Worm (Caenorhabditis elegans) whole organism, young adult: Measurements from ENCODE around the gene cgr-1.

Experiments
- C17E4.6 ChIP-seq: fragments of 200-800 bp; sonication (Bioruptor generic); IDR thresholded peaks from 2 replicates; pipeline ENCODE4 v1.3.6; 2022; ENCODE audit warnings: missing genetic modification reagents, missing genetic modification characterization, missing compliant biosample characterization
- F22D6.2 ChIP-seq: sonication (generic microtip); optimal IDR thresholded peaks from 2 replicates; lab custom pipeline; 2016; ENCODE audit warnings: mild to moderate bottlenecking, missing genetic modification characterization, missing compliant biosample characterization
- F39B2.1 ChIP-seq: fragments of 200-800 bp; sonication (Bioruptor generic); IDR thresholded peaks from 2 replicates; pipeline ENCODE4 v1.3.6; 2022; ENCODE audit warnings: missing genetic modification reagents, missing genetic modification characterization, missing compliant biosample characterization
- F57C9.4 ChIP-seq: sonication (generic microtip); optimal IDR thresholded peaks from 2 replicates; lab custom pipeline; 2017; ENCODE audit warnings: mild to moderate bottlenecking, missing genetic modification characterization, missing compliant biosample characterization
- K12H6.12 ChIP-seq: fragments of 200-800 bp; sonication (Bioruptor generic); optimal IDR thresholded peaks from 2 replicates; lab custom pipeline; 2018; ENCODE audit warnings: mild to moderate bottlenecking, missing genetic modification characterization, missing compliant biosample characterization
- T07F8.4 ChIP-seq: sonication (generic microtip); optimal IDR thresholded peaks from 2 replicates; lab custom pipeline; 2016; ENCODE audit warnings: mild to moderate bottlenecking, missing genetic modification characterization, moderate library complexity, missing compliant biosample characterization
- T26A5.8 ChIP-seq: sonication (generic microtip); optimal IDR thresholded peaks from 2 replicates; lab custom pipeline; 2016; ENCODE audit warnings: missing genetic modification characterization, missing compliant biosample characterization
- Y53F4B.3 ChIP-seq: fragments of 200-800 bp; sonication (Bioruptor generic); IDR thresholded peaks from 2 replicates; pipeline ENCODE4 v1.3.6; 2022; ENCODE audit warnings: missing genetic modification reagents, missing genetic modification characterization, missing compliant biosample characterization
- Y67H2A.10 ChIP-seq: fragments of 200-800 bp; sonication (Bioruptor generic); conservative IDR thresholded peaks from 2 replicates; pipeline ENCODE4 v1.3.6; 2022; ENCODE audit warnings: missing genetic modification reagents, missing genetic modification characterization, missing compliant biosample characterization
- Y95B8A.8 ChIP-seq: fragments of 200-800 bp; sonication (Bioruptor generic); IDR thresholded peaks from 2 replicates; pipeline ENCODE4 v1.3.6; 2022; ENCODE audit warnings: missing genetic modification reagents, missing genetic modification characterization, missing compliant biosample characterization
- ZK185.1 ChIP-seq: sonication (generic microtip); optimal IDR thresholded peaks from 2 replicates; lab custom pipeline; 2016; ENCODE audit warnings: mild to moderate bottlenecking, missing genetic modification characterization, missing compliant biosample characterization; ENCODE audit not compliant: poor library complexity, severe bottlenecking
- akir-1 ChIP-seq: fragments of 200-800 bp; sonication (Bioruptor generic); optimal IDR thresholded peaks from 2 replicates; lab custom pipeline; 2018; ENCODE audit warnings: mild to moderate bottlenecking, missing genetic modification characterization, moderate library complexity, missing compliant biosample characterization
- aptf-2 ChIP-seq: fragments of 200-800 bp; sonication (Bioruptor generic); conservative IDR thresholded peaks from 2 replicates; pipeline ENCODE4 v1.3.6; 2022; ENCODE audit warnings: missing genetic modification reagents, missing genetic modification characterization, missing compliant biosample characterization
- attf-5 ChIP-seq: fragments of 200-800 bp; sonication (Bioruptor generic); optimal IDR thresholded peaks from 2 replicates; lab custom pipeline; 2018; ENCODE audit warnings: mild to moderate bottlenecking, missing genetic modification characterization, missing compliant biosample characterization
- attf-6 ChIP-seq: fragments of 200-800 bp; sonication (Bioruptor generic); IDR thresholded peaks from 2 replicates; pipeline ENCODE4 v1.3.6; 2022; ENCODE audit warnings: missing genetic modification reagents, missing genetic modification characterization, missing compliant biosample characterization
- bed-1 ChIP-seq: fragments of 200-800 bp; sonication (Bioruptor generic); IDR thresholded peaks from 2 replicates; pipeline ENCODE4 v1.3.6; 2022; ENCODE audit warnings: missing genetic modification reagents, missing genetic modification characterization, missing compliant biosample characterization
- bed-2 ChIP-seq: fragments of 200-800 bp; sonication (Bioruptor generic); IDR thresholded peaks from 2 replicates; pipeline ENCODE4 v1.3.6; 2022; ENCODE audit warnings: missing genetic modification reagents, missing genetic modification characterization, missing compliant biosample characterization
- cebp-2 ChIP-seq: fragments of 200-800 bp; sonication (Bioruptor generic); IDR thresholded peaks from 2 replicates; pipeline ENCODE4 v1.3.6; 2022; ENCODE audit warnings: missing genetic modification characterization, missing compliant biosample characterization
- ceh-27 ChIP-seq: fragments of 200-800 bp; sonication (Bioruptor generic); optimal IDR thresholded peaks from 2 replicates; lab custom pipeline; 2018; ENCODE audit warnings: mild to moderate bottlenecking, missing genetic modification characterization, moderate library complexity, missing compliant biosample characterization
- ceh-40 ChIP-seq: fragments of 200-800 bp; sonication (Bioruptor generic); IDR thresholded peaks from 2 replicates; pipeline ENCODE4 v1.3.6; 2022; ENCODE audit warnings: missing genetic modification characterization, missing compliant biosample characterization
- ceh-58 ChIP-seq: fragments of 200-800 bp; sonication (Bioruptor generic); IDR thresholded peaks from 2 replicates; pipeline ENCODE4 v1.3.6; 2022; ENCODE audit warnings: missing genetic modification characterization, missing compliant biosample characterization
- die-1 ChIP-seq: sonication (generic microtip); optimal IDR thresholded peaks from 2 replicates; lab custom pipeline; 2016; ENCODE audit warnings: missing genotype, mild to moderate bottlenecking, missing genetic modification characterization, missing compliant biosample characterization
- dox-1 ChIP-seq: fragments of 200-800 bp; sonication (Bioruptor generic); IDR thresholded peaks from 2 replicates; pipeline ENCODE4 v1.3.6; 2022; ENCODE audit warnings: missing genetic modification reagents, missing genetic modification characterization, missing compliant biosample characterization
- dpff-1 ChIP-seq: sonication (generic microtip); optimal IDR thresholded peaks from 2 replicates; lab custom pipeline; 2017; ENCODE audit warnings: mild to moderate bottlenecking, missing genetic modification characterization, missing compliant biosample characterization
- dpl-1 ChIP-seq: fragments of 150-350 bp; optimal IDR thresholded peaks from 2 replicates; lab custom pipeline; 2014; ENCODE audit warnings: missing biosample characterization, missing genetic modification reagents, missing genetic modification characterization
- efl-1 ChIP-seq: fragments of 150-350 bp; optimal IDR thresholded peaks from 2 replicates; lab custom pipeline; 2014; ENCODE audit warnings: missing biosample characterization, missing genetic modification reagents, missing genetic modification characterization
- ets-4 ChIP-seq: fragments of 200-800 bp; sonication (Bioruptor generic); optimal IDR thresholded peaks from 2 replicates; lab custom pipeline; 2018; ENCODE audit warnings: mild to moderate bottlenecking, missing genetic modification characterization, missing compliant biosample characterization
- him-1 ChIP-seq: sonication (generic microtip); optimal IDR thresholded peaks from 2 replicates; lab custom pipeline; 2016; ENCODE audit warnings: missing genotype, missing genetic modification reagents, missing genetic modification characterization, missing compliant biosample characterization
- hlh-26 ChIP-seq: fragments of 200-800 bp; sonication (Bioruptor generic); conservative IDR thresholded peaks from 2 replicates; pipeline ENCODE4 v1.3.6; 2022; ENCODE audit warnings: missing genetic modification reagents, missing genetic modification characterization, missing compliant biosample characterization
- hrde-1 ChIP-seq: sonication (generic microtip); optimal IDR thresholded peaks from 2 replicates; lab custom pipeline; 2016; ENCODE audit warnings: missing genetic modification characterization, mild to moderate bottlenecking, missing compliant biosample characterization, moderate library complexity, missing genotype, missing genetic modification reagents, borderline replicate concordance
- let-607 ChIP-seq, 2 experiments: fragments of 200-800 bp in 1 of 2; sonication (Bioruptor generic) in 1 of 2; sonication (generic microtip) in 1 of 2; optimal IDR thresholded peaks; 2 replicates each; lab custom pipeline; 2016 to 2018; ENCODE audit warnings: mild to moderate bottlenecking in 2 of 2, missing compliant biosample characterization in 2 of 2, missing genetic modification characterization in 2 of 2, moderate library complexity in 2 of 2, missing genotype in 1 of 2
- lin-35 ChIP-seq, 3 experiments: fragments of 150-350 bp in 2 of 3; sonication (generic microtip) in 1 of 3; optimal IDR thresholded peaks; 2 replicates each; lab custom pipeline; 2014 to 2018; ENCODE audit warnings: missing biosample characterization in 3 of 3, missing genetic modification characterization in 3 of 3, missing genetic modification reagents in 3 of 3
- madf-3 ChIP-seq: fragments of 200-800 bp; sonication (Bioruptor generic); IDR thresholded peaks from 2 replicates; pipeline ENCODE4 v1.3.6; 2022; ENCODE audit warnings: missing genetic modification reagents, missing genetic modification characterization, missing compliant biosample characterization
- mes-4 ChIP-seq: sonication (generic microtip); optimal IDR thresholded peaks from 2 replicates; lab custom pipeline; 2016; ENCODE audit warnings: missing genotype, missing genetic modification characterization, missing compliant biosample characterization
- mxl-1 ChIP-seq: sonication (generic microtip); optimal IDR thresholded peaks from 2 replicates; lab custom pipeline; 2016; ENCODE audit warnings: missing genetic modification characterization, missing compliant biosample characterization
- nfya-1 ChIP-seq: sonication (generic microtip); optimal IDR thresholded peaks from 2 replicates; lab custom pipeline; 2017; ENCODE audit warnings: antibody characterized with exemption, missing compliant biosample characterization, missing genetic modification characterization, borderline replicate concordance; ENCODE audit not compliant: insufficient read depth
- nfyb-1 ChIP-seq: fragments of 200-800 bp; sonication (Bioruptor generic); IDR thresholded peaks from 2 replicates; pipeline ENCODE4 v1.3.6; 2022; ENCODE audit warnings: missing genetic modification reagents, missing genetic modification characterization, missing compliant biosample characterization
- pha-4 ChIP-seq: fragments of 150-350 bp; sonication (generic microtip); optimal IDR thresholded peaks from 2 replicates; lab custom pipeline; 2014; ENCODE audit warnings: missing biosample characterization, missing genetic modification reagents, missing genetic modification characterization
- rpc-1 ChIP-seq, 2 experiments: fragments of 150-350 bp in 1 of 2; sonication (generic microtip) in 1 of 2; optimal IDR thresholded peaks; 2 replicates each; lab custom pipeline; 2014 to 2018; ENCODE audit warnings: missing biosample characterization in 1 of 2, missing genetic modification characterization in 1 of 2, missing genetic modification reagents in 1 of 2, missing genotype in 1 of 2
- sdz-38 ChIP-seq: sonication (generic microtip); optimal IDR thresholded peaks from 2 replicates; lab custom pipeline; 2016; ENCODE audit warnings: missing genotype, missing genetic modification characterization, missing compliant biosample characterization
- sea-2 ChIP-seq: fragments of 200-800 bp; sonication (Bioruptor generic); IDR thresholded peaks from 2 replicates; pipeline ENCODE4 v1.3.6; 2022; ENCODE audit warnings: missing genetic modification characterization, missing compliant biosample characterization
- snpc-3.4 ChIP-seq: sonication (generic microtip); optimal IDR thresholded peaks from 2 replicates; lab custom pipeline; 2017; ENCODE audit warnings: missing genetic modification characterization, mild to moderate bottlenecking, missing compliant biosample characterization, antibody characterized with exemption, moderate library complexity, missing genotype, missing genetic modification reagents
- tbp1 ChIP-seq: fragments of 200-800 bp; sonication (Bioruptor generic); optimal IDR thresholded peaks from 2 replicates; lab custom pipeline; 2018; ENCODE audit warnings: mild to moderate bottlenecking, missing genetic modification characterization, missing compliant biosample characterization
- tlf-1 ChIP-seq: fragments of 200-800 bp; sonication (Bioruptor generic); optimal IDR thresholded peaks from 2 replicates; lab custom pipeline; 2018; ENCODE audit warnings: mild to moderate bottlenecking, missing genetic modification characterization, missing compliant biosample characterization
- unc-130 ChIP-seq: sonication (generic microtip); optimal IDR thresholded peaks from 2 replicates; lab custom pipeline; 2016; ENCODE audit warnings: missing genetic modification reagents, missing genetic modification characterization, missing compliant biosample characterization
- xnd-1 ChIP-seq: sonication (generic microtip); optimal IDR thresholded peaks from 2 replicates; lab custom pipeline; 2016; ENCODE audit warnings: missing genotype, missing genetic modification reagents, missing genetic modification characterization, missing compliant biosample characterization
- zim-3 ChIP-seq: sonication (generic microtip); optimal IDR thresholded peaks from 2 replicates; lab custom pipeline; 2017; ENCODE audit warnings: mild to moderate bottlenecking, missing genetic modification characterization, moderate library complexity, missing compliant biosample characterization
- ztf-25 ChIP-seq: fragments of 200-800 bp; sonication (Bioruptor generic); IDR thresholded peaks from 2 replicates; pipeline ENCODE4 v1.3.6; 2022; ENCODE audit warnings: missing genetic modification reagents, missing genetic modification characterization, missing compliant biosample characterization
- ztf-3 ChIP-seq: fragments of 200-800 bp; sonication (Bioruptor generic); optimal IDR thresholded peaks from 2 replicates; lab custom pipeline; 2018; ENCODE audit warnings: mild to moderate bottlenecking, missing genetic modification characterization, missing compliant biosample characterization

Gene cgr-1

ce11 chrX:3605727-3606126 is 5.5 kb upstream of the cgr-1 start, which contains the start of gene C18B2.4 (continued):
- TF ChIP-seq mes-4 (tag; lab: Kevin White, UChicago) (no peak), xnd-1 (tag; lab: Kevin White, UChicago) (no peak), sdz-38 (tag; lab: Kevin White, UChicago) (no peak), madf-3 (no peak), ZK185.1 (tag; lab: Kevin White, UChicago) (peak; percentile 64), T07F8.4 (tag; lab: Kevin White, UChicago) (no peak), hrde-1 (tag; lab: Kevin White, UChicago) (no peak), Y53F4B.3 (GFP tag; lab: Robert Waterston, UW) (no peak), him-1 (tag; lab: Kevin White, UChicago) (no peak), snpc-3.4 (no peak), nfyb-1 (GFP tag; lab: Robert Waterston, UW) (peak; percentile 57; the same call in 1 of the 2 replicates), hlh-26 (GFP tag; lab: Robert Waterston, UW) (no peak), C17E4.6 (GFP tag; lab: Robert Waterston, UW) (no peak), sea-2 (GFP tag; lab: Robert Waterston, UW) (no peak), K12H6.12 (tag; lab: Kevin White, UChicago) (peak; percentile 32), F22D6.2 (tag; lab: Kevin White, UChicago) (no peak), Y67H2A.10 (GFP tag; lab: Robert Waterston, UW) (no peak), tlf-1 (GFP tag; lab: Kevin White, UChicago) (peak; percentile 20), let-607 (tag; optimal IDR thresholded peaks at IDR 0.05; lab: Kevin White, UChicago) (peak; percentile 53 to 56), ceh-58 (no peak), bed-2 (GFP tag; lab: Robert Waterston, UW) (no peak), unc-130 (GFP tag; lab: Kevin White, UChicago) (no peak), mxl-1 (tag; lab: Kevin White, UChicago) (no peak), akir-1 (GFP tag; lab: Kevin White, UChicago) (no peak), pha-4 (tag; lab: Kevin White, UChicago) (no peak), attf-5 (peak; percentile 94), ceh-27 (GFP tag; lab: Kevin White, UChicago) (peak; percentile 64), dpl-1 (GFP tag; lab: Kevin White, UChicago) (no peak), dox-1 (GFP tag; lab: Robert Waterston, UW) (peak; percentile 89), nfya-1 (tag; lab: Kevin White, UChicago) (no peak), zim-3 (tag; lab: Kevin White, UChicago) (no peak), die-1 (tag; lab: Kevin White, UChicago) (no peak), lin-35 (GFP tag; optimal IDR thresholded peaks at IDR 0.05; lab: Kevin White, UChicago) (peak in 1 of 3 experiments; percentile 52), bed-1 (GFP tag; lab: Robert Waterston, UW) (no peak), dpff-1 (no peak), ztf-3 (GFP tag; lab: Kevin White, UChicago) (no peak), efl-1 (GFP tag; lab: Kevin White, UChicago) (no peak), F57C9.4 (tag; lab: Kevin White, UChicago) (no peak), ceh-40 (no peak), ets-4 (peak; percentile 57), T26A5.8 (no peak), cebp-2 (GFP tag; lab: Robert Waterston, UW) (no peak), ztf-25 (no peak), attf-6 (no peak), F39B2.1 (GFP tag; lab: Robert Waterston, UW) (no peak), aptf-2 (GFP tag; lab: Robert Waterston, UW) (no peak), Y95B8A.8 (GFP tag; lab: Robert Waterston, UW) (no peak), tbp1 (GFP tag; lab: Kevin White, UChicago) (peak; percentile 42), rpc-1 (optimal IDR thresholded peaks at IDR 0.05; lab: Kevin White, UChicago) (no peak), rpc-1 (tag; optimal IDR thresholded peaks at IDR 0.05; lab: Kevin White, UChicago) (no peak)
